Worm (Caenorhabditis elegans): ENCODE data around the gene R11E3.2.

R11E3.2 gene

DNA sequence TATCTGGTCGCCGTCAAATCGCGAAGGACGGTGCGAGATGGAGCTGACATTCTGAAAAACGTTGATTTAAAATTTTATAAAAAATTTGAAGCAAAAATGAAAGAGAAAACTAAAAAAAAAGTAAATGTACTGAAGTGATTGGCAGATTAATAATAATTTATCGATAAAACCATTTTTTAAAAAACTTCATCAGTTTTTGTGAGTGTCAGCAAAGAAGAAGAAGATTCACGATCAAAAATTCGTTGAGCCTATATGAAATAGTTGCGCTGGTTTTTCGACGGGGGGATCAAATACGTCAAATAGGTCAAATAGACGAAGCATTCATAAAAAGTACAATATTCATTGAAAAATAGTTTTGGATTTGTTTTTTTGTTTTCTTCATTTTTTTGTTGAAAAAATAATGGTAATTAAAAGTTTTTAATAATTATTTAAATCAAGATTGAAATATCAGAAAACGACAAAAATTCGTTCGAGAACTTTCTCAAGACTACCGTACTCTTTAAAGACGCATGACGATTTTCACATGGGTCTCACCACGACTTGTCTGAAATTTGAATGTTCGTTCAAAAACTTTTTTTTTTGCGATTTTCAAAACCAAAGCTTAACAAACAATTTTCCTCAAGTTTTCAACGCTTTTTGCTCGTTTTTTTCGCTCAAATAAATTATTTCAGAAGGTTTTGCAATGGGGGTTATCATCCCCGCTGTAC lies 11.4 kb upstream of the R11E3.2 start, which contains the start of the genes memi-1 and cyp-31A3:
Gene memi-1, minus strand, starts transcription at position 51 of the 707 bp plus-strand sequence.
Gene cyp-31A3, plus strand, starts transcription at position 672 of the 707 bp plus-strand sequence.
- no peak for TF ChIP-seq fkh-8 (tag; optimal IDR thresholded peaks at IDR 0.05)
- TF ChIP-seq unc-86 (tag; optimal IDR thresholded peaks at IDR 0.05) = no peak
- TF ChIP-seq lir-3 (tag; optimal IDR thresholded peaks at IDR 0.05; ENCODE audit: poor library complexity) = no peak
- no peak for TF ChIP-seq efl-1 (optimal IDR thresholded peaks at IDR 0.05)
- TF ChIP-seq efl-1 (GFP tag; optimal IDR thresholded peaks at IDR 0.05 in 1 of 2) = peak in 1 of 2 experiments; percentile 23

- peak; percentile 11 to 13 for TF ChIP-seq efl-1 (optimal IDR thresholded peaks at IDR 0.05)
- TF ChIP-seq efl-1 (GFP tag; optimal IDR thresholded peaks at IDR 0.05 in 1 of 2) = peak in 1 of 2 experiments; percentile 49
- peak in 1 of 2 experiments; percentile 22 for TF ChIP-seq lin-35 (GFP tag; optimal IDR thresholded peaks at IDR 0.05)
- peak; percentile 29 to 53 for TF ChIP-seq lsy-2 (tag; optimal IDR thresholded peaks at IDR 0.05)
These were observed 8.8 kb upstream of the R11E3.2 start for ce11 chrIV:4762990-4763545.

DNA sequence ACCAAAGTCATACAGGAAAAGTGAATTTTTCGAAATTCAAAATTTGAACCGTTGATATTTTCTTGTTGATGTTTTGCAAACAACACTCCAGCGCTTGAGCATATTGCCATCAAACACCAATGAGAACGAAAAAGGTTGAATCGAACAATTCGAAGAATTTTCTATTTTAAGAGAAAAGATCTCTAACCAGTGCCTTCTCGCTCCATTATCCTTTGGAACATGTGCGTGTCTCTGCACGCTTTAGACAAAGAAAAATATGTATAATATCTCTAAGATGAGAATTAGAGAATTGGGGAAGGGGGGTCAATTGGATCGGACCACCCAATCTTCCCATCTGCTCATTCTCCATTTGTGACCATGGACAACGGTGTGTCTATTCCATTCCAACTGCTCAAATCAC lies 8.0 kb upstream of the R11E3.2 start, which contains the start of gene Y17G9B.2:
Gene Y17G9B.2, plus strand, starts transcription at position 301 of the 400 bp plus-strand sequence.
- TF ChIP-seq efl-3 (GFP tag; optimal IDR thresholded peaks at IDR 0.05) = no peak
- TF ChIP-seq ceh-63 (GFP tag; optimal IDR thresholded peaks at IDR 0.05) = no peak
- TF ChIP-seq mef-2 (tag; optimal IDR thresholded peaks at IDR 0.05) = no peak
- TF ChIP-seq dpl-1 (GFP tag; optimal IDR thresholded peaks at IDR 0.05) = no peak
- TF ChIP-seq fkh-10 (GFP tag; optimal IDR thresholded peaks at IDR 0.05) = no peak
- no peak for TF ChIP-seq lin-39 (tag; optimal IDR thresholded peaks at IDR 0.05)

DNA sequence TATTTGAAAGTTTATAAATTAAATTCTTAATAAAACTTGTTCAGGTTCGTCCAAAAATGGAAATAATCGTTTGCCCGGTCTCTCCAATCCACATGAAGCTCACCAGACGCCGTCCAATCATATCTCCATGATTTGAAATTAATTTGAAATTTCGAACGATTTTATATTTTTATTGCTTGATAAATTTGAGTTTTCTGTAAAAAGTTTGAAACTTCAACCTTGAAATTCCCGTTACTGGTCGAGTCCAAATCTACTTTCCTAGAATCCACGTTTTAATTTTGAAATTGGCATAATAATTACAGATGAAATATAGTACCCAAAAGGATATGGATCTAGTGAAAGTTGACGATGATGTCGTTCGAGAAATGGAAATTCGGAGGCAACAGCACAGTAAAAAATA lies 7.5 kb upstream of the R11E3.2 start, which contains the start of gene npp-26:
Gene npp-26, plus strand, starts transcription at position 301 of the 400 bp plus-strand sequence.
- no peak for TF ChIP-seq nhr-77 (tag; optimal IDR thresholded peaks at IDR 0.05)
- TF ChIP-seq nhr-90 (tag; optimal IDR thresholded peaks at IDR 0.05; ENCODE audit: poor library complexity) = no peak
- TF ChIP-seq mdl-1 (tag; optimal IDR thresholded peaks at IDR 0.05) = no peak

DNA sequence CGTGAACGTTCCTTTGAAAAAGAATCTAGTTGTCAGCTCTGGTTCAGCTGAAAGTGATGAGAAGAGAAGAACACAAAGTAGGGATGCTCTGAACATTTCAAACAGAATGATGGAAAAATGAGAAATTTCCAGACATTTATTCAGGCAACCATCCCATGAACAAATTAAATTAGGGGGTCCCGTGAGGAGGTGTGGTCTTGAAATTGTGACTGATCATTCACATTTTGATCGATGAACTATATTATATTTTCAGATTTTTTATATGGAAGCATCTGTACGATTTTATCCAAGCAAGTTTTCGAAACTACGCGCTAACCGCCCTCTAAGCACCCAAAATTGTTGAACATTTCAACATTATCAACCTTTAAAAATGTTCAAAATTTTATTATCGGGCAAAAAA lies 4.1 kb downstream of the R11E3.2 start, which contains the start of gene R11E3.19:
Gene R11E3.19, minus strand, starts transcription at position 101 of the 400 bp plus-strand sequence.
- TF ChIP-seq nhr-11 (tag; optimal IDR thresholded peaks at IDR 0.05) (no peak), nhr-237 (tag; optimal IDR thresholded peaks at IDR 0.05) (no peak), egl-13 (tag; optimal IDR thresholded peaks at IDR 0.05) (no peak), lin-13 (GFP tag; optimal IDR thresholded peaks at IDR 0.05) (no peak)

- TF ChIP-seq xbp-1 (tag; optimal IDR thresholded peaks at IDR 0.05) (peak; percentile 6), blmp-1 (tag; optimal IDR thresholded peaks at IDR 0.05) (no peak)
These were observed 4.6 kb downstream of the R11E3.2 start for ce11 chrIV:4776501-4776900.

- TF ChIP-seq sptf-1 (tag; optimal IDR thresholded peaks at IDR 0.05) (no peak), nhr-47 (tag; optimal IDR thresholded peaks at IDR 0.05) (no peak), ces-1 (GFP tag; optimal IDR thresholded peaks at IDR 0.05) (no peak), C04F5.9 (tag; optimal IDR thresholded peaks at IDR 0.05) (no peak), ama-1 (optimal IDR thresholded peaks at IDR 0.05) (no peak), lin-35 (GFP tag; optimal IDR thresholded peaks at IDR 0.05) (no peak), ceh-63 (GFP tag; optimal IDR thresholded peaks at IDR 0.05) (no peak), mab-9 (GFP tag; IDR thresholded peaks at IDR 0.05) (no peak), efl-1 (optimal IDR thresholded peaks at IDR 0.05) (no peak), efl-1 (GFP tag; optimal IDR thresholded peaks at IDR 0.05 in 1 of 2) (no peak), lir-3 (tag; optimal IDR thresholded peaks at IDR 0.05; ENCODE audit: poor library complexity) (no peak), dsc-1 (tag; optimal IDR thresholded peaks at IDR 0.05) (no peak)
These were observed 8.2 kb downstream of the R11E3.2 start, which contains the start of gene set-15 for ce11 chrIV:4780129-4780528. set-15 (minus strand) TSS chrIV:4780229.

All from whole organism, L1 larva.